Worm (Caenorhabditis elegans): ENCODE measurements around the gene clec-178.

ce11 chrIV:5667191-5667590, 13.4 kb downstream of the clec-178 start:
- TF ChIP-seq dao-5 (tag; optimal IDR thresholded peaks at IDR 0.05) (no peak), W03F9.2 (tag; optimal IDR thresholded peaks at IDR 0.05) (no peak), him-1 (tag; optimal IDR thresholded peaks at IDR 0.05) (no peak)
